Worm (Caenorhabditis elegans): Measurements from ENCODE around the gene lnkn-1.
A peak's percentile ranks its signal among the peaks of the same experiment; 100 is the strongest.

The lnkn-1 gene

DNA sequence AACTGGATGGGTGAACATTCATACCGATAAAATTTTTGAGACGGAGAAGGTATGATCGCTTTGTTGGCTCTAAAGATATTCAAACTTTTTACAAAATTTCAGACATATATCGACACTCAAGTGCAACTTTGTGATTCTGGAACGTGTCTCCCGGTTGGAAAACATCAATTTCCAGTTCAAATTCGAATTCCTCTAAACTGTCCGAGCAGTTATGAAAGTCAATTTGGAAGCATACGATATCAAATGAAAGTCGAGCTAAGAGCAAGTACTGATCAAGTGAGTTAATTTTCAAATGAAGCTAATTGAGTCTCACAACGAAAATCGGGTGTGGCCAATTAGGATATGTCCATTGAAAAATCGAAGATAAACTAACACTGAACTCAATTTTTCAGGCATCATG, 44.3 kb downstream of the lnkn-1 start:
- TF ChIP-seq bed-3 (GFP tag; optimal IDR thresholded peaks at IDR 0.05) (no peak), ham-2 (GFP tag; optimal IDR thresholded peaks at IDR 0.05) (no peak), mls-2 (tag; optimal IDR thresholded peaks at IDR 0.05) (no peak), unc-62 (GFP tag; optimal IDR thresholded peaks at IDR 0.05) (no peak)

DNA sequence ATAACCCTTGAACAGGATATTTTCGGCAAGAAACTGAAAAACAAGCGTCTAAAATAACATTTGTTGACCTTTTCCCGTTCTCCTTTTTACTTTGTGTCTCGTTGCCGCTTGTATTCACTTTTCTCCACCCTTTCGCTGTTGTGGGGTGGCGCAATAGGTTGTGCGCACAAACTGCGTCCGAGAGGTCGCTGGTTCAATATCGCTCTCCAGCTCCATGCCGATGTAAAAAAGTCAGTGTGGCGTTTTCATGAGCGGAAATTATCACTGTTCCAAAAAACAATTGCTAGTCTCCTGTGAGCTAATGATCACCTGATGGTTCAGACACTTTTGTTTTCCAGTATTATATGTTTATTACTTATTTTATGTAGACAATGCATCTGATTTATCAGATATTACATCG, 47.5 kb downstream of the lnkn-1 start:
- no peak for TF ChIP-seq snpc-4 (tag; optimal IDR thresholded peaks at IDR 0.05)
- TF ChIP-seq nhr-237 (tag; optimal IDR thresholded peaks at IDR 0.05): peak; percentile 21
- peak; percentile 94 for TF ChIP-seq ham-2 (GFP tag; optimal IDR thresholded peaks at IDR 0.05)
- peak; percentile 93 for TF ChIP-seq lin-32 (GFP tag; optimal IDR thresholded peaks at IDR 0.05)
- no peak for TF ChIP-seq blmp-1 (tag; optimal IDR thresholded peaks at IDR 0.05)
- no peak for TF ChIP-seq ces-1 (GFP tag; optimal IDR thresholded peaks at IDR 0.05)
- peak; percentile 69 for TF ChIP-seq pha-4 (tag; optimal IDR thresholded peaks at IDR 0.05)
- peak; percentile 42 for TF ChIP-seq ztf-11 (tag; optimal IDR thresholded peaks at IDR 0.05)
- TF ChIP-seq elt-3 (tag; optimal IDR thresholded peaks at IDR 0.05): peak; percentile 45
- TF ChIP-seq ceh-83 (GFP tag; optimal IDR thresholded peaks at IDR 0.05): peak; percentile 53
- peak; percentile 77 for TF ChIP-seq bed-3 (GFP tag; optimal IDR thresholded peaks at IDR 0.05)
- peak; percentile 97 for TF ChIP-seq mls-2 (tag; optimal IDR thresholded peaks at IDR 0.05)
- TF ChIP-seq M03D4.4 (tag; optimal IDR thresholded peaks at IDR 0.05): peak; percentile 96
- TF ChIP-seq sptf-1 (tag; optimal IDR thresholded peaks at IDR 0.05): peak; percentile 96
- TF ChIP-seq flh-1 (GFP tag; optimal IDR thresholded peaks at IDR 0.05): peak; percentile 84
- peak; percentile 17 for TF ChIP-seq lsy-2 (tag; optimal IDR thresholded peaks at IDR 0.05)
- no peak for TF ChIP-seq nhr-2 (tag; optimal IDR thresholded peaks at IDR 0.05)
- TF ChIP-seq unc-120 (tag; optimal IDR thresholded peaks at IDR 0.05; ENCODE audit: poor library complexity, severe bottlenecking): peak; percentile 88
- peak; percentile 96 for TF ChIP-seq cnd-1 (tag; optimal IDR thresholded peaks at IDR 0.05)
- peak; percentile 95 for TF ChIP-seq drap-1 (GFP tag; optimal IDR thresholded peaks at IDR 0.05)
- TF ChIP-seq unc-39 (tag; optimal IDR thresholded peaks at IDR 0.05): peak; percentile 66
- TF ChIP-seq mep-1 (tag; optimal IDR thresholded peaks at IDR 0.05): no peak
- peak; percentile 31 for TF ChIP-seq ceh-39 (tag; optimal IDR thresholded peaks at IDR 0.05)
- no peak for TF ChIP-seq nhr-76 (tag; optimal IDR thresholded peaks at IDR 0.05)
- peak; percentile 50 for TF ChIP-seq unc-62 (GFP tag; optimal IDR thresholded peaks at IDR 0.05)
- TF ChIP-seq nhr-12 (tag; optimal IDR thresholded peaks at IDR 0.05): no peak
- peak; percentile 70 for TF ChIP-seq tbx-8 (GFP tag; optimal IDR thresholded peaks at IDR 0.05)
- peak; percentile 34 for TF ChIP-seq lin-13 (tag; optimal IDR thresholded peaks at IDR 0.05)
- peak; percentile 86 for TF ChIP-seq sem-2 (GFP tag; optimal IDR thresholded peaks at IDR 0.05)
- TF ChIP-seq ceh-43 (GFP tag; optimal IDR thresholded peaks at IDR 0.05): peak; percentile 89
- TF ChIP-seq elt-1 (tag; optimal IDR thresholded peaks at IDR 0.05; ENCODE audit: borderline replicate concordance, insufficient read depth): peak; percentile 28
- peak; percentile 50 for TF ChIP-seq nhr-28 (tag; optimal IDR thresholded peaks at IDR 0.05)
- TF ChIP-seq zip-8 (tag; optimal IDR thresholded peaks at IDR 0.05): peak; percentile 29
- no peak for TF ChIP-seq mab-5 (tag; optimal IDR thresholded peaks at IDR 0.05)
- TF ChIP-seq hlh-1 (tag; optimal IDR thresholded peaks at IDR 0.05): peak; percentile 62

Measured in whole organism, mixed stage, embryonic.